Fruit fly (Drosophila melanogaster) Kc167 (cell line): ENCODE results near the gene FoxK.

Source experiments
- Myc ChIP-seq: fragments of >200 bp; optimal IDR thresholded peaks from 2 replicates; lab custom pipeline; 2017; ENCODE audit warnings: missing external identifiers
- h ChIP-seq: fragments of >200 bp; optimal IDR thresholded peaks from 3 replicates; lab custom pipeline; 2018; ENCODE audit warnings: missing external identifiers
- insv ChIP-seq: fragments of >200 bp; optimal IDR thresholded peaks from 3 replicates; lab custom pipeline; 2018; ENCODE audit warnings: missing external identifiers
- psq ChIP-seq: fragments of >200 bp; optimal IDR thresholded peaks from 2 replicates; lab custom pipeline; 2017; ENCODE audit warnings: missing external identifiers
- ttk ChIP-seq: sonication (Bioruptor generic); optimal IDR thresholded peaks from 2 replicates; lab custom pipeline; 2017; ENCODE audit warnings: missing external identifiers

dm6 chr3L:11101598-11101997, 19.0 kb downstream of the FoxK start, which contains the start of gene Elo68beta:
- TF ChIP-seq psq (lab: Kevin White, UChicago) (no peak), Myc (lab: Kevin White, UChicago) (no peak), h (lab: Kevin White, UChicago) (no peak), ttk (lab: Kevin White, UChicago) (no peak), insv (no peak)
